Fruit fly (Drosophila melanogaster) whole organism, embryonic: Measurements from ENCODE around the gene zetaCOP.

Source experiments
- Awh ChIP-seq: fragments of 200-800 bp; sonication (Bioruptor generic); IDR thresholded peaks from 2 replicates; pipeline ENCODE4, ENCODE4 v1.3.6; 2022; ENCODE audit warnings: missing biosample characterization, missing genetic modification characterization
- CG10366 ChIP-seq: fragments of 200-800 bp; sonication (Bioruptor generic); IDR thresholded peaks from 2 replicates; pipeline ENCODE4 v1.3.6; 2022; ENCODE audit warnings: missing biosample characterization, missing genetic modification characterization
- CG10462 ChIP-seq: fragments of 200-800 bp; sonication (Bioruptor generic); optimal IDR thresholded peaks from 2 replicates; lab custom pipeline; 2016; ENCODE audit warnings: missing biosample characterization, missing genetic modification characterization
- CG11695 ChIP-seq: fragments of 200-800 bp; sonication (Bioruptor generic); IDR thresholded peaks from 3 replicates; pipeline ENCODE4 v1.3.6; 2022; ENCODE audit warnings: missing biosample characterization, missing genetic modification characterization
- CG12769 ChIP-seq: fragments of 200-800 bp; sonication (Bioruptor generic); optimal IDR thresholded peaks from 2 replicates; lab custom pipeline; 2019; ENCODE audit warnings: missing biosample characterization, mild to moderate bottlenecking, missing genetic modification characterization, moderate library complexity
- CG14050 ChIP-seq: fragments of 200-800 bp; sonication (Bioruptor generic); IDR thresholded peaks from 3 replicates; pipeline ENCODE4 v1.3.6; 2022; ENCODE audit warnings: missing biosample characterization, missing genetic modification characterization
- CG1529 ChIP-seq: fragments of 200-800 bp; sonication (Bioruptor generic); optimal IDR thresholded peaks from 3 replicates; lab custom pipeline; 2018; ENCODE audit warnings: missing biosample characterization, missing genetic modification characterization
- CG18011 ChIP-seq: fragments of 200-800 bp; sonication (Bioruptor generic); optimal IDR thresholded peaks from 2 replicates; lab custom pipeline; 2017; ENCODE audit warnings: missing biosample characterization, missing genetic modification characterization, mild to moderate bottlenecking, moderate library complexity, missing genotype
- CG18476 ChIP-seq: fragments of 200-800 bp; sonication (Bioruptor generic); optimal IDR thresholded peaks from 2 replicates; lab custom pipeline; 2016; ENCODE audit warnings: missing biosample characterization, mild to moderate bottlenecking, missing genetic modification characterization
- CG30403 ChIP-seq: fragments of 200-800 bp; sonication (Bioruptor generic); optimal IDR thresholded peaks from 3 replicates; lab custom pipeline; 2016; ENCODE audit warnings: missing biosample characterization, missing genetic modification characterization
- CG32532 ChIP-seq: fragments of 200-800 bp; sonication (Bioruptor generic); IDR thresholded peaks from 2 replicates; pipeline ENCODE4 v1.3.6; 2022; ENCODE audit warnings: missing biosample characterization, missing genetic modification characterization
- CG3281 ChIP-seq: fragments of 200-800 bp; sonication (Bioruptor generic); optimal IDR thresholded peaks from 3 replicates; lab custom pipeline; 2017; ENCODE audit warnings: missing biosample characterization, mild to moderate bottlenecking, missing genetic modification characterization
- CG34376 ChIP-seq: fragments of 200-800 bp; sonication (Bioruptor generic); optimal IDR thresholded peaks from 2 replicates; lab custom pipeline; 2018; ENCODE audit warnings: missing biosample characterization, mild to moderate bottlenecking, missing genetic modification characterization
- CG3847 ChIP-seq: fragments of 200-800 bp; sonication (Bioruptor generic); IDR thresholded peaks from 2 replicates; pipeline ENCODE4 v1.3.6; 2022; ENCODE audit warnings: missing biosample characterization, missing genetic modification characterization
- CG5180 ChIP-seq: fragments of 200-800 bp; sonication (Bioruptor generic); optimal IDR thresholded peaks from 3 replicates; lab custom pipeline; 2017; ENCODE audit warnings: missing biosample characterization, missing genetic modification characterization, mild to moderate bottlenecking, moderate library complexity, missing genetic modification reagents
- CG6765 ChIP-seq: fragments of 200-800 bp; sonication (Bioruptor generic); optimal IDR thresholded peaks from 3 replicates; lab custom pipeline; 2017; ENCODE audit warnings: missing biosample characterization, mild to moderate bottlenecking, missing genetic modification characterization
- CG7745 ChIP-seq: fragments of 200-800 bp; sonication (Bioruptor generic); optimal IDR thresholded peaks from 2 replicates; lab custom pipeline; 2018; ENCODE audit warnings: missing biosample characterization, mild to moderate bottlenecking, missing genetic modification characterization, moderate library complexity
- CG8089 ChIP-seq: fragments of 200-800 bp; sonication (Bioruptor generic); optimal IDR thresholded peaks from 3 replicates; lab custom pipeline; 2016; ENCODE audit warnings: missing biosample characterization, missing genetic modification characterization
- CG9727 ChIP-seq: fragments of 200-800 bp; sonication (Bioruptor generic); optimal IDR thresholded peaks from 3 replicates; lab custom pipeline; 2017; ENCODE audit warnings: missing biosample characterization, mild to moderate bottlenecking, missing genetic modification characterization
- Camta ChIP-seq: fragments of 200-800 bp; sonication (Bioruptor generic); optimal IDR thresholded peaks from 2 replicates; lab custom pipeline; 2016; ENCODE audit warnings: missing biosample characterization, missing genetic modification characterization
- D ChIP-seq, 2 experiments: fragments of 200-800 bp in 1 of 2; fragments of >200 bp in 1 of 2; sonication (Bioruptor generic) in 1 of 2; optimal IDR thresholded peaks; 2 replicates in 1 of 2; 3 replicates in 1 of 2; lab custom pipeline; 2017; ENCODE audit warnings: mild to moderate bottlenecking in 1 of 2, missing biosample characterization in 1 of 2, missing genetic modification characterization in 1 of 2, missing genetic modification reagents in 1 of 2
- Deaf1 ChIP-seq: fragments of 200-800 bp; optimal IDR thresholded peaks from 3 replicates; lab custom pipeline; 2019; ENCODE audit warnings: missing biosample characterization, mild to moderate bottlenecking, missing genetic modification characterization, moderate library complexity
- E2f2 ChIP-seq: fragments of 200-800 bp; sonication (Bioruptor generic); IDR thresholded peaks from 2 replicates; pipeline ENCODE4 v1.3.6; 2022; ENCODE audit warnings: missing biosample characterization, missing genetic modification characterization
- Lhr ChIP-seq: fragments of 200-800 bp; sonication (Bioruptor generic); optimal IDR thresholded peaks from 3 replicates; lab custom pipeline; 2017; ENCODE audit warnings: mild to moderate bottlenecking, missing biosample characterization, missing genetic modification reagents, missing genetic modification characterization
- Lpt ChIP-seq: fragments of >200 bp; optimal IDR thresholded peaks from 2 replicates; lab custom pipeline; 2018; ENCODE audit warnings: missing biosample characterization, missing genetic modification characterization
- Mrtf ChIP-seq: fragments of 200-800 bp; sonication (Bioruptor generic); IDR thresholded peaks from 3 replicates; pipeline ENCODE4 v1.3.6; 2022; ENCODE audit warnings: missing biosample characterization, missing genetic modification characterization
- Neu2 ChIP-seq: fragments of 200-800 bp; sonication (Bioruptor generic); optimal IDR thresholded peaks from 3 replicates; lab custom pipeline; 2016; ENCODE audit warnings: missing biosample characterization, missing genetic modification characterization, borderline replicate concordance
- Nf-YB ChIP-seq: fragments of 200-800 bp; sonication (Bioruptor generic); optimal IDR thresholded peaks from 3 replicates; lab custom pipeline; 2019; ENCODE audit warnings: missing biosample characterization, mild to moderate bottlenecking, missing genetic modification characterization, moderate library complexity
- Oli ChIP-seq: fragments of 200-800 bp; sonication (Bioruptor generic); optimal IDR thresholded peaks from 2 replicates; lab custom pipeline; 2018; ENCODE audit warnings: missing biosample characterization, mild to moderate bottlenecking, missing genetic modification characterization, moderate library complexity
- Sox100B ChIP-seq: fragments of 200-800 bp; sonication (Bioruptor generic); optimal IDR thresholded peaks from 3 replicates; lab custom pipeline; 2018; ENCODE audit warnings: missing biosample characterization, mild to moderate bottlenecking, missing genetic modification characterization
- Taf1 ChIP-seq: fragments of 200-800 bp; sonication (Bioruptor generic); IDR thresholded peaks from 2 replicates; pipeline ENCODE4 v1.3.6; 2022; ENCODE audit warnings: missing biosample characterization, missing genetic modification characterization
- Usf ChIP-seq: fragments of 200-800 bp; sonication (Bioruptor generic); optimal IDR thresholded peaks from 2 replicates; lab custom pipeline; 2017; ENCODE audit warnings: missing genotype, missing biosample characterization, missing genetic modification characterization
- ash1 ChIP-seq: fragments of 200-800 bp; sonication (Bioruptor generic); optimal IDR thresholded peaks from 2 replicates; lab custom pipeline; 2018; ENCODE audit warnings: missing biosample characterization, mild to moderate bottlenecking, missing genetic modification characterization
- caup ChIP-seq: fragments of 200-800 bp; sonication (Bioruptor generic); optimal IDR thresholded peaks from 3 replicates; lab custom pipeline; 2017; ENCODE audit warnings: missing biosample characterization, mild to moderate bottlenecking, missing genetic modification characterization, moderate library complexity; ENCODE audit not compliant: severe bottlenecking
- corto ChIP-seq: fragments of 200-800 bp; sonication (Bioruptor generic); optimal IDR thresholded peaks from 2 replicates; lab custom pipeline; 2016; ENCODE audit warnings: missing biosample characterization, mild to moderate bottlenecking, missing genetic modification characterization, moderate library complexity
- crol ChIP-seq: fragments of 200-800 bp; sonication (Bioruptor generic); IDR thresholded peaks from 2 replicates; pipeline ENCODE4 v1.3.6; 2022; ENCODE audit warnings: missing biosample characterization, missing genetic modification characterization
- da ChIP-seq: fragments of 200-800 bp; sonication (Bioruptor generic); optimal IDR thresholded peaks from 2 replicates; lab custom pipeline; 2016; ENCODE audit warnings: missing biosample characterization, missing genetic modification characterization
- ems ChIP-seq: fragments of 200-800 bp; sonication (Bioruptor generic); optimal IDR thresholded peaks from 3 replicates; lab custom pipeline; 2016; ENCODE audit warnings: missing biosample characterization, missing genetic modification characterization
- exex ChIP-seq: fragments of 200-800 bp; sonication (Bioruptor generic); optimal IDR thresholded peaks from 4 replicates; lab custom pipeline; 2018; ENCODE audit warnings: missing biosample characterization, mild to moderate bottlenecking, missing genetic modification characterization, moderate library complexity
- fd96Cb ChIP-seq: fragments of 200-800 bp; sonication (Bioruptor generic); optimal IDR thresholded peaks from 2 replicates; lab custom pipeline; 2018; ENCODE audit warnings: missing biosample characterization, mild to moderate bottlenecking, missing genetic modification characterization, moderate library complexity
- grn ChIP-seq: fragments of 200-800 bp; sonication (Bioruptor generic); optimal IDR thresholded peaks from 3 replicates; lab custom pipeline; 2017; ENCODE audit warnings: missing biosample characterization, missing genetic modification characterization
- h ChIP-seq: fragments of >200 bp; optimal IDR thresholded peaks from 2 replicates; lab custom pipeline; 2017
- lbe ChIP-seq: fragments of 200-800 bp; sonication (Bioruptor generic); optimal IDR thresholded peaks from 2 replicates; lab custom pipeline; 2016; ENCODE audit warnings: missing biosample characterization, mild to moderate bottlenecking, missing genetic modification characterization
- pho ChIP-seq: fragments of 200-800 bp; sonication (Bioruptor generic); optimal IDR thresholded peaks from 2 replicates; lab custom pipeline; 2016; ENCODE audit warnings: missing biosample characterization, missing genetic modification characterization
- slbo ChIP-seq: fragments of 200-800 bp; sonication (Bioruptor generic); IDR thresholded peaks from 2 replicates; pipeline ENCODE4 v1.3.6; 2022; ENCODE audit warnings: missing biosample characterization, missing genetic modification characterization
- sna ChIP-seq: fragments of 200-800 bp; sonication (Bioruptor generic); IDR thresholded peaks from 2 replicates; pipeline ENCODE4 v1.3.6; 2022; ENCODE audit warnings: missing biosample characterization, missing genetic modification characterization; ENCODE audit not compliant: partially characterized antibody
- sqz ChIP-seq: fragments of 200-800 bp; sonication (Bioruptor generic); optimal IDR thresholded peaks from 3 replicates; lab custom pipeline; 2018; ENCODE audit warnings: missing biosample characterization, mild to moderate bottlenecking, missing genetic modification characterization
- stc ChIP-seq: fragments of 200-800 bp; sonication (Bioruptor generic); IDR thresholded peaks from 2 replicates; pipeline ENCODE4 v1.3.6; 2022; ENCODE audit warnings: missing biosample characterization, missing genetic modification characterization
- tx ChIP-seq: fragments of 200-800 bp; sonication (Bioruptor generic); optimal IDR thresholded peaks from 2 replicates; lab custom pipeline; 2016; ENCODE audit warnings: missing biosample characterization, missing genetic modification characterization
- wdn ChIP-seq: fragments of 200-800 bp; sonication (Bioruptor generic); IDR thresholded peaks from 2 replicates; pipeline ENCODE4 v1.3.6; 2022; ENCODE audit warnings: missing biosample characterization, missing genetic modification characterization
- z ChIP-seq: fragments of 200-800 bp; sonication (Bioruptor generic); IDR thresholded peaks from 3 replicates; pipeline ENCODE4 v1.3.6; 2022; ENCODE audit warnings: missing biosample characterization, missing genetic modification characterization

The zetaCOP gene

dm6 chr3L:16697069-16697468 lies 23.7 kb upstream of the zetaCOP start (continued):
- no peak for TF ChIP-seq CG7745 (tag; lab: Kevin White, UChicago)
- TF ChIP-seq fd96Cb (tag; lab: Kevin White, UChicago): peak; percentile 57
- TF ChIP-seq Neu2 (GFP tag; lab: Kevin White, UChicago): no peak
- no peak for TF ChIP-seq ems
- TF ChIP-seq z: no peak
- TF ChIP-seq pho: no peak
- no peak for TF ChIP-seq h (lab: Kevin White, UChicago)
- TF ChIP-seq Nf-YB (GFP tag; lab: Kevin White, UChicago): no peak
- TF ChIP-seq CG14050 (GFP tag; lab: Robert Waterston, UW): no peak; the same call in 2 of the 3 replicates
- TF ChIP-seq Lhr: no peak
- no peak for TF ChIP-seq CG32532
- TF ChIP-seq Awh (GFP tag; lab: Robert Waterston, UW): peak; percentile 55; the same call in 1 of the 2 replicates
- TF ChIP-seq CG12769: no peak
- TF ChIP-seq CG5180 (GFP tag; lab: Kevin White, UChicago): no peak
- peak; percentile 42 for TF ChIP-seq CG30403 (GFP tag; lab: Kevin White, UChicago)
- TF ChIP-seq Camta (GFP tag; lab: Kevin White, UChicago): no peak
- TF ChIP-seq CG9727 (GFP tag; lab: Kevin White, UChicago): peak; percentile 14
- no peak for TF ChIP-seq sna (GFP tag; lab: Robert Waterston, UW)
- TF ChIP-seq sqz (GFP tag; lab: Kevin White, UChicago): no peak
- no peak for TF ChIP-seq Taf1 (GFP tag; lab: Robert Waterston, UW)
- peak; percentile 56 for TF ChIP-seq Oli (tag; lab: Kevin White, UChicago)
- no peak for TF ChIP-seq lbe (GFP tag; lab: Kevin White, UChicago)
- no peak for TF ChIP-seq CG6765
- TF ChIP-seq corto: no peak
- no peak for TF ChIP-seq CG18476 (GFP tag; lab: Kevin White, UChicago)
- TF ChIP-seq CG10462 (GFP tag; lab: Kevin White, UChicago): no peak
- no peak for TF ChIP-seq exex (tag; lab: Kevin White, UChicago)
- TF ChIP-seq grn (GFP tag; lab: Kevin White, UChicago): no peak
- peak; percentile 7 for TF ChIP-seq caup
- no peak for TF ChIP-seq D (optimal IDR thresholded peaks at IDR 0.05; lab: Kevin White, UChicago)
- TF ChIP-seq D (GFP tag; optimal IDR thresholded peaks at IDR 0.05; lab: Kevin White, UChicago): no peak
- TF ChIP-seq CG10366 (GFP tag; lab: Robert Waterston, UW): peak; percentile 53
- TF ChIP-seq CG8089 (GFP tag; lab: Kevin White, UChicago): no peak
- peak; percentile 41; the same call in 1 of the 2 replicates for TF ChIP-seq E2f2 (GFP tag; lab: Robert Waterston, UW)
- TF ChIP-seq tx (GFP tag; lab: Kevin White, UChicago): no peak
- TF ChIP-seq Lpt (GFP tag; lab: Kevin White, UChicago): no peak
- peak; percentile 44; the same call in 2 of the 3 replicates for TF ChIP-seq CG11695
- no peak for TF ChIP-seq Mrtf (GFP tag; lab: Robert Waterston, UW)
- TF ChIP-seq slbo (GFP tag; lab: Robert Waterston, UW): peak; percentile 66
- TF ChIP-seq CG18011 (GFP tag; lab: Kevin White, UChicago): no peak
- no peak for TF ChIP-seq crol (GFP tag; lab: Robert Waterston, UW)
- TF ChIP-seq CG1529 (GFP tag; lab: Kevin White, UChicago): no peak
- TF ChIP-seq stc (GFP tag; lab: Robert Waterston, UW): peak; percentile 54
- TF ChIP-seq wdn (GFP tag; lab: Robert Waterston, UW): no peak
- no peak for TF ChIP-seq Deaf1 (tag; lab: Kevin White, UChicago)
- no peak for TF ChIP-seq da
- TF ChIP-seq Usf (GFP tag; lab: Kevin White, UChicago): no peak
- TF ChIP-seq ash1 (GFP tag; lab: Kevin White, UChicago): no peak
- peak; percentile 53 for TF ChIP-seq Sox100B (GFP tag; lab: Kevin White, UChicago)
- no peak for TF ChIP-seq CG3281
- TF ChIP-seq CG34376: no peak
- TF ChIP-seq CG3847: peak; percentile 37
